Worm (Caenorhabditis elegans): ENCODE data around the gene ani-2.

The ani-2 gene

ce11 chrII:6383183-6383695, 18.1 kb upstream of the ani-2 start, which contains the start of gene F58F12.1:
Gene F58F12.1 (plus strand): TSS chrII:6383645.
- TF ChIP-seq ceh-18 (tag; optimal IDR thresholded peaks at IDR 0.05) (peak; percentile 19), ets-4 (tag; optimal IDR thresholded peaks at IDR 0.05) (peak; percentile 82), tbx-2 (tag; optimal IDR thresholded peaks at IDR 0.05) (peak; percentile 88), ceh-45 (GFP tag; IDR thresholded peaks at IDR 0.05) (no peak), T23F11.4 (GFP tag; optimal IDR thresholded peaks at IDR 0.05) (no peak), elt-4 (tag; optimal IDR thresholded peaks at IDR 0.05) (no peak), pax-1 (tag; optimal IDR thresholded peaks at IDR 0.05) (no peak), hlh-30 (tag; optimal IDR thresholded peaks at IDR 0.05; ENCODE audit: insufficient read depth) (no peak), gmeb-2 (tag; optimal IDR thresholded peaks at IDR 0.05) (peak; percentile 12), dve-1 (tag; optimal IDR thresholded peaks at IDR 0.05) (no peak), K02D7.2 (tag; optimal IDR thresholded peaks at IDR 0.05) (no peak), madf-2 (tag; optimal IDR thresholded peaks at IDR 0.05) (no peak), hlh-8 (tag; optimal IDR thresholded peaks at IDR 0.05) (peak; percentile 71), lin-11 (tag; optimal IDR thresholded peaks at IDR 0.05) (no peak), dmd-4 (tag; optimal IDR thresholded peaks at IDR 0.05; ENCODE audit: borderline replicate concordance) (peak; percentile 28), hlh-15 (tag; optimal IDR thresholded peaks at IDR 0.05) (no peak), ttx-3 (tag; optimal IDR thresholded peaks at IDR 0.05) (no peak), unc-86 (tag; optimal IDR thresholded peaks at IDR 0.05) (peak; percentile 14), ceh-48 (tag; optimal IDR thresholded peaks at IDR 0.05) (no peak), pag-3 (tag; optimal IDR thresholded peaks at IDR 0.05; ENCODE audit: borderline replicate concordance) (no peak), elt-2 (tag; optimal IDR thresholded peaks at IDR 0.05) (peak; percentile 48), pat-9 (tag; optimal IDR thresholded peaks at IDR 0.05) (no peak), ceh-6 (GFP tag; optimal IDR thresholded peaks at IDR 0.05) (no peak), hlh-6 (tag; optimal IDR thresholded peaks at IDR 0.05) (no peak), Y22D7AL.16 (tag; optimal IDR thresholded peaks at IDR 0.05) (no peak), odd-2 (tag; optimal IDR thresholded peaks at IDR 0.05) (no peak), ceh-34 (tag; optimal IDR thresholded peaks at IDR 0.05) (peak; percentile 31), tbx-7 (tag; optimal IDR thresholded peaks at IDR 0.05) (peak; percentile 74), ref-2 (tag; optimal IDR thresholded peaks at IDR 0.05) (peak; percentile 56), ceh-22 (tag; optimal IDR thresholded peaks at IDR 0.05) (no peak), ceh-19 (GFP tag; optimal IDR thresholded peaks at IDR 0.05) (no peak), sox-2 (GFP tag; IDR thresholded peaks at IDR 0.05) (no peak), unc-3 (GFP tag; conservative IDR thresholded peaks at IDR 0.05) (no peak), unc-3 (tag; optimal IDR thresholded peaks at IDR 0.05) (no peak), C38D4.7 (GFP tag; optimal IDR thresholded peaks at IDR 0.05) (no peak), ceh-31 (tag; optimal IDR thresholded peaks at IDR 0.05) (peak; percentile 93), syd-9 (tag; optimal IDR thresholded peaks at IDR 0.05) (no peak), K09A11.1 (tag; optimal IDR thresholded peaks at IDR 0.05; ENCODE audit: insufficient read depth) (no peak), unc-55 (GFP tag; optimal IDR thresholded peaks at IDR 0.05) (no peak), unc-42 (tag; optimal IDR thresholded peaks at IDR 0.05) (no peak), ceh-9 (tag; optimal IDR thresholded peaks at IDR 0.05) (no peak), ama-1 (optimal IDR thresholded peaks at IDR 0.05) (no peak), ceh-24 (tag; optimal IDR thresholded peaks at IDR 0.05) (no peak), hlh-13 (GFP tag; optimal IDR thresholded peaks at IDR 0.05) (no peak), C08G9.2 (tag; optimal IDR thresholded peaks at IDR 0.05) (peak; percentile 83), rnt-1 (tag; optimal IDR thresholded peaks at IDR 0.05) (peak; percentile 57), pha-2 (tag; optimal IDR thresholded peaks at IDR 0.05) (no peak), sdc-2 (tag; optimal IDR thresholded peaks at IDR 0.05) (no peak), pha-4 (tag; optimal IDR thresholded peaks at IDR 0.05) (no peak), ceh-30 (tag; optimal IDR thresholded peaks at IDR 0.05) (no peak), ceh-14 (tag; optimal IDR thresholded peaks at IDR 0.05) (peak; percentile 61), npax-4 (tag; optimal IDR thresholded peaks at IDR 0.05) (no peak), mec-3 (tag; optimal IDR thresholded peaks at IDR 0.05; ENCODE audit: borderline replicate concordance) (no peak)

All from whole organism, late embryonic.